Worm (Caenorhabditis elegans) whole organism, L1 larva: ENCODE data around the gene ggtb-1.

Experiments
- F16B12.6 ChIP-seq: fragments of 150-350 bp; optimal IDR thresholded peaks from 2 replicates; lab custom pipeline; 2014; ENCODE audit warnings: missing biosample characterization, missing genetic modification characterization
- aha-1 ChIP-seq: fragments of 150-350 bp; optimal IDR thresholded peaks from 2 replicates; lab custom pipeline; 2014; ENCODE audit warnings: missing biosample characterization, missing genetic modification characterization
- dpl-1 ChIP-seq, 3 experiments: fragments of 150-350 bp in 2 of 3; sonication (generic microtip) in 1 of 3; optimal IDR thresholded peaks; 2 replicates each; lab custom pipeline; 2014 to 2017; ENCODE audit warnings: missing biosample characterization in 3 of 3, missing genetic modification characterization in 3 of 3, missing genetic modification reagents in 3 of 3
- fos-1 ChIP-seq: fragments of 150-350 bp; optimal IDR thresholded peaks from 2 replicates; lab custom pipeline; 2014; ENCODE audit warnings: missing biosample characterization, missing genetic modification characterization
- hlh-17 ChIP-seq: fragments of 200-800 bp; sonication (Bioruptor generic); optimal IDR thresholded peaks from 2 replicates; lab custom pipeline; 2018; ENCODE audit warnings: missing genetic modification characterization, mild to moderate bottlenecking, missing compliant biosample characterization, moderate library complexity, borderline replicate concordance
- rnt-1 ChIP-seq: sonication (generic microtip); optimal IDR thresholded peaks from 2 replicates; lab custom pipeline; 2016; ENCODE audit warnings: mild to moderate bottlenecking, missing genetic modification characterization, moderate library complexity, missing compliant biosample characterization
- zip-4 ChIP-seq: fragments of 200-800 bp; sonication (Bioruptor generic); optimal IDR thresholded peaks from 2 replicates; lab custom pipeline; 2018; ENCODE audit warnings: mild to moderate bottlenecking, missing genetic modification characterization, moderate library complexity, missing compliant biosample characterization

ce11 chrIII:7140228-7140710 is 6.7 kb downstream of the ggtb-1 start:
- TF ChIP-seq hlh-17 (GFP tag; lab: Kevin White, UChicago) = no peak
- no peak for TF ChIP-seq fos-1 (tag; lab: Kevin White, UChicago)
- no peak for TF ChIP-seq F16B12.6 (tag; lab: Kevin White, UChicago)
- TF ChIP-seq zip-4 (GFP tag; lab: Kevin White, UChicago) = no peak
- TF ChIP-seq aha-1 = no peak
- no peak for TF ChIP-seq dpl-1 (GFP tag; optimal IDR thresholded peaks at IDR 0.05; lab: Kevin White, UChicago)
- TF ChIP-seq rnt-1 = peak; percentile 66
